Worm (Caenorhabditis elegans) whole organism, L4 larva: Measurements from ENCODE around the gene EGAP1.5.

Source experiments
- F49E8.2 ChIP-seq: sonication (generic microtip); optimal IDR thresholded peaks from 2 replicates; lab custom pipeline; 2016; ENCODE audit warnings: missing compliant biosample characterization, mild to moderate bottlenecking, missing genetic modification characterization, borderline replicate concordance
- T26A8.4 ChIP-seq: fragments of 200-800 bp; sonication (Bioruptor generic); IDR thresholded peaks from 2 replicates; pipeline ENCODE4 v1.3.6; 2022; ENCODE audit warnings: missing genetic modification characterization, missing compliant biosample characterization
- Y105C5A.15 ChIP-seq: fragments of 200-800 bp; sonication (Bioruptor generic); IDR thresholded peaks from 2 replicates; pipeline ENCODE4 v1.3.6; 2022; ENCODE audit warnings: missing genetic modification characterization, missing compliant biosample characterization
- Y5F2A.4 ChIP-seq: fragments of 200-800 bp; sonication (Bioruptor generic); optimal IDR thresholded peaks from 2 replicates; lab custom pipeline; 2018; ENCODE audit warnings: mild to moderate bottlenecking, missing genetic modification characterization, missing compliant biosample characterization
- Y75B8A.6 ChIP-seq: fragments of 200-800 bp; sonication (Bioruptor generic); IDR thresholded peaks from 2 replicates; pipeline ENCODE4 v1.3.6; 2022; ENCODE audit warnings: missing genetic modification reagents, missing genetic modification characterization, missing compliant biosample characterization
- aha-1 ChIP-seq: fragments of 150-350 bp; peaks from one replicate; lab custom pipeline; 2014; ENCODE audit warnings: missing biosample characterization, missing genetic modification characterization
- aly-2 ChIP-seq: sonication (generic microtip); optimal IDR thresholded peaks from 2 replicates; lab custom pipeline; 2018; ENCODE audit warnings: missing biosample characterization, missing genetic modification characterization
- ctbp-1 ChIP-seq: fragments of 200-800 bp; sonication (Bioruptor generic); IDR thresholded peaks from 2 replicates; pipeline ENCODE4 v1.3.6; 2022; ENCODE audit warnings: missing genetic modification reagents, missing genetic modification characterization, missing compliant biosample characterization
- daf-16 ChIP-seq, 3 experiments: sonication (generic microtip); optimal IDR thresholded peaks; 2 replicates each; lab custom pipeline; 2016 to 2017; ENCODE audit warnings: missing genetic modification characterization in 3 of 3, missing genetic modification reagents in 3 of 3, mild to moderate bottlenecking in 2 of 3, missing compliant biosample characterization in 2 of 3, missing biosample characterization in 1 of 3, moderate library complexity in 1 of 3
- dpl-1 ChIP-seq: fragments of 150-350 bp; optimal IDR thresholded peaks from 2 replicates; lab custom pipeline; 2014; ENCODE audit warnings: missing biosample characterization, missing genetic modification reagents, missing genetic modification characterization
- egl-27 ChIP-seq: sonication (generic microtip); optimal IDR thresholded peaks from 3 replicates; lab custom pipeline; 2017; ENCODE audit warnings: missing biosample characterization, missing genetic modification reagents, missing genetic modification characterization
- egl-43 ChIP-seq: fragments of 200-800 bp; sonication (Bioruptor generic); IDR thresholded peaks from 2 replicates; pipeline ENCODE4 v1.3.6; 2022; ENCODE audit warnings: missing genetic modification reagents, missing genetic modification characterization, missing compliant biosample characterization
- gei-8 ChIP-seq: fragments of 200-800 bp; sonication (Bioruptor generic); optimal IDR thresholded peaks from 2 replicates; lab custom pipeline; 2018; ENCODE audit warnings: mild to moderate bottlenecking, missing genetic modification characterization, missing compliant biosample characterization
- hlh-11 ChIP-seq: fragments of 200-800 bp; sonication (Bioruptor generic); optimal IDR thresholded peaks from 2 replicates; lab custom pipeline; 2018; ENCODE audit warnings: mild to moderate bottlenecking, missing genetic modification characterization, missing compliant biosample characterization
- hlh-30 ChIP-seq: sonication (generic microtip); optimal IDR thresholded peaks from 2 replicates; lab custom pipeline; 2017; ENCODE audit warnings: antibody characterized with exemption, mild to moderate bottlenecking, missing genetic modification characterization, missing compliant biosample characterization; ENCODE audit not compliant: insufficient read depth
- hmg-1.1 ChIP-seq: fragments of 200-800 bp; sonication (Bioruptor generic); IDR thresholded peaks from 2 replicates; pipeline ENCODE4 v1.3.6; 2022; ENCODE audit warnings: missing genetic modification reagents, missing genetic modification characterization, missing compliant biosample characterization
- lim-7 ChIP-seq: fragments of 200-800 bp; sonication (Bioruptor generic); IDR thresholded peaks from 2 replicates; pipeline ENCODE4 v1.3.6; 2022; ENCODE audit warnings: missing genetic modification characterization, missing compliant biosample characterization
- lin-1 ChIP-seq: fragments of 200-800 bp; sonication (Bioruptor generic); IDR thresholded peaks from 2 replicates; pipeline ENCODE4 v1.3.6; 2022; ENCODE audit warnings: missing genetic modification reagents, missing genetic modification characterization, missing compliant biosample characterization
- lin-29 ChIP-seq: fragments of 200-800 bp; sonication (Bioruptor generic); IDR thresholded peaks from 2 replicates; pipeline ENCODE4 v1.3.6; 2022; ENCODE audit warnings: missing genetic modification reagents, missing genetic modification characterization, missing compliant biosample characterization
- madf-5 ChIP-seq, 2 experiments: fragments of 200-800 bp; sonication (Bioruptor generic); IDR thresholded peaks; 2 replicates each; pipeline ENCODE4 v1.3.6; 2022; ENCODE audit warnings: missing compliant biosample characterization in 2 of 2, missing genetic modification characterization in 2 of 2
- madf-9 ChIP-seq: fragments of 200-800 bp; sonication (Bioruptor generic); conservative IDR thresholded peaks from 2 replicates; pipeline ENCODE4 v1.3.6; 2022; ENCODE audit warnings: missing genetic modification reagents, missing genetic modification characterization, missing compliant biosample characterization
- mdl-1 ChIP-seq, 2 experiments: fragments of 150-350 bp in 1 of 2; sonication (generic microtip) in 1 of 2; optimal IDR thresholded peaks; 2 replicates each; lab custom pipeline; 2014 to 2017; ENCODE audit warnings: missing biosample characterization in 2 of 2, missing genetic modification characterization in 2 of 2
- mdt-29 ChIP-seq: fragments of 200-800 bp; sonication (Bioruptor generic); IDR thresholded peaks from 2 replicates; pipeline ENCODE4 v1.3.6; 2022; ENCODE audit warnings: missing genetic modification reagents, missing genetic modification characterization, missing compliant biosample characterization
- mep-1 ChIP-seq: fragments of 150-350 bp; sonication (generic microtip); optimal IDR thresholded peaks from 3 replicates; lab custom pipeline; 2014; ENCODE audit warnings: missing biosample characterization, missing genetic modification characterization
- mes-2 ChIP-seq: sonication (generic microtip); optimal IDR thresholded peaks from 2 replicates; lab custom pipeline; 2016; ENCODE audit warnings: missing genotype, mild to moderate bottlenecking, missing genetic modification characterization, missing compliant biosample characterization; ENCODE audit not compliant: poor library complexity, severe bottlenecking
- mxl-2 ChIP-seq: fragments of 200-800 bp; sonication (Bioruptor generic); conservative IDR thresholded peaks from 2 replicates; pipeline ENCODE4 v1.3.6; 2022; ENCODE audit warnings: missing genetic modification reagents, missing genetic modification characterization, missing compliant biosample characterization
- mxl-3 ChIP-seq: fragments of 200-800 bp; sonication (Bioruptor generic); optimal IDR thresholded peaks from 2 replicates; lab custom pipeline; 2018; ENCODE audit warnings: mild to moderate bottlenecking, missing genetic modification characterization, missing compliant biosample characterization
- nhr-10 ChIP-seq: fragments of 150-350 bp; optimal IDR thresholded peaks from 2 replicates; lab custom pipeline; 2014; ENCODE audit warnings: missing biosample characterization, missing genetic modification characterization
- nhr-237 ChIP-seq: sonication (generic microtip); optimal IDR thresholded peaks from 2 replicates; lab custom pipeline; 2017; ENCODE audit warnings: missing biosample characterization, missing genetic modification characterization
- nhr-25 ChIP-seq: sonication (generic microtip); optimal IDR thresholded peaks from 2 replicates; lab custom pipeline; 2017; ENCODE audit warnings: missing genetic modification characterization, mild to moderate bottlenecking, missing compliant biosample characterization, antibody characterized with exemption, moderate library complexity, borderline replicate concordance; ENCODE audit not compliant: insufficient read depth
- nhr-28 ChIP-seq: fragments of 150-350 bp; optimal IDR thresholded peaks from 2 replicates; lab custom pipeline; 2014; ENCODE audit warnings: missing biosample characterization, missing genetic modification characterization
- nhr-42 ChIP-seq: fragments of 200-800 bp; sonication (Bioruptor generic); IDR thresholded peaks from 2 replicates; pipeline ENCODE4 v1.3.6; 2022; ENCODE audit warnings: missing genetic modification characterization, missing compliant biosample characterization
- nhr-48 ChIP-seq: sonication (generic microtip); optimal IDR thresholded peaks from 2 replicates; lab custom pipeline; 2016; ENCODE audit warnings: mild to moderate bottlenecking, missing genetic modification characterization, missing compliant biosample characterization
- nhr-6 ChIP-seq: fragments of 150-350 bp; optimal IDR thresholded peaks from 2 replicates; lab custom pipeline; 2014; ENCODE audit warnings: missing biosample characterization, missing genetic modification characterization
- nhr-77 ChIP-seq: fragments of 150-350 bp; optimal IDR thresholded peaks from 2 replicates; lab custom pipeline; 2014; ENCODE audit warnings: missing biosample characterization, missing genetic modification characterization
- php-3 ChIP-seq: fragments of 200-800 bp; sonication (Bioruptor generic); IDR thresholded peaks from 2 replicates; pipeline ENCODE4 v1.3.6; 2022; ENCODE audit warnings: missing genetic modification reagents, missing genetic modification characterization, missing compliant biosample characterization
- pqm-1 ChIP-seq: sonication (generic microtip); optimal IDR thresholded peaks from 2 replicates; lab custom pipeline; 2017; ENCODE audit warnings: missing biosample characterization, missing genetic modification characterization
- rbr-2 ChIP-seq: sonication (generic microtip); optimal IDR thresholded peaks from 2 replicates; lab custom pipeline; 2016; ENCODE audit warnings: missing genotype, missing genetic modification characterization, missing compliant biosample characterization
- skn-1 ChIP-seq: fragments of 150-350 bp; optimal IDR thresholded peaks from 2 replicates; lab custom pipeline; 2014; ENCODE audit warnings: missing biosample characterization, missing genetic modification characterization
- spr-3 ChIP-seq: fragments of 200-800 bp; sonication (Bioruptor generic); optimal IDR thresholded peaks from 2 replicates; lab custom pipeline; 2018; ENCODE audit warnings: mild to moderate bottlenecking, missing genetic modification characterization, missing compliant biosample characterization
- unc-62 ChIP-seq, 3 experiments: fragments of 150-350 bp in 1 of 3; sonication (generic microtip); optimal IDR thresholded peaks in 2 of 3; peaks in 1 of 3; 1 replicate in 1 of 3; 2 replicates in 2 of 3; lab custom pipeline; 2014 to 2017; ENCODE audit warnings: missing biosample characterization in 3 of 3, missing genetic modification characterization in 3 of 3, missing genetic modification reagents in 3 of 3, missing genotype in 1 of 3
- zfp-2 ChIP-seq: sonication (generic microtip); optimal IDR thresholded peaks from 2 replicates; lab custom pipeline; 2016; ENCODE audit warnings: mild to moderate bottlenecking, missing genetic modification characterization, missing compliant biosample characterization
- zfp-3 ChIP-seq: fragments of 200-800 bp; sonication (Bioruptor generic); conservative IDR thresholded peaks from 2 replicates; pipeline ENCODE4 v1.3.6; 2022; ENCODE audit warnings: missing genetic modification reagents, missing genetic modification characterization, missing compliant biosample characterization
- zip-2 ChIP-seq: fragments of 150-350 bp; optimal IDR thresholded peaks from 2 replicates; lab custom pipeline; 2014; ENCODE audit warnings: missing biosample characterization, missing genetic modification characterization

The EGAP1.5 gene

ce11 chrIII:5950756-5951345, 19.3 kb downstream of the EGAP1.5 start:
- TF ChIP-seq mxl-3 (GFP tag; lab: Kevin White, UChicago) (no peak), madf-5 (GFP tag; IDR thresholded peaks at IDR 0.05; lab: Robert Waterston, UW) (0 out of 4 replicates have a peak, but pooled peaks have one; percentile 25 to 49), hlh-11 (peak; percentile 42), nhr-237 (tag; lab: Kevin White, UChicago) (no peak), php-3 (GFP tag; lab: Robert Waterston, UW) (peak; percentile 14; the same call in 1 of the 2 replicates), daf-16 (GFP tag; optimal IDR thresholded peaks at IDR 0.05; lab: Kevin White, UChicago) (no peak), daf-16 (tag; optimal IDR thresholded peaks at IDR 0.05; lab: Kevin White, UChicago) (peak; percentile 55), ctbp-1 (no peak), nhr-28 (peak; percentile 8), hmg-1.1 (GFP tag; lab: Robert Waterston, UW) (peak; percentile 26; the same call in 1 of the 2 replicates), nhr-48 (no peak), zip-2 (tag; lab: Kevin White, UChicago) (no peak), aly-2 (tag; lab: Kevin White, UChicago) (no peak), pqm-1 (peak; percentile 12), nhr-42 (GFP tag; lab: Robert Waterston, UW) (no peak), T26A8.4 (GFP tag; lab: Robert Waterston, UW) (no peak), mes-2 (tag; lab: Kevin White, UChicago) (peak; percentile 32), zfp-2 (tag; lab: Kevin White, UChicago) (no peak), lin-1 (GFP tag; lab: Robert Waterston, UW) (0 out of 2 replicates have a peak, but pooled peaks have one; percentile 20), unc-62 (GFP tag; optimal IDR thresholded peaks at IDR 0.05 in 1 of 2; lab: Kevin White, UChicago) (peak in 1 of 2 experiments; percentile 93), unc-62 (tag; optimal IDR thresholded peaks at IDR 0.05; lab: Kevin White, UChicago) (no peak), madf-9 (GFP tag; lab: Robert Waterston, UW) (no peak), hlh-30 (tag; lab: Kevin White, UChicago) (peak; percentile 15), mxl-2 (no peak), dpl-1 (GFP tag; lab: Kevin White, UChicago) (no peak)
- TF ChIP-seq, all 104 proteins: peak for 11

- TF ChIP-seq mdl-1 (tag; optimal IDR thresholded peaks at IDR 0.05; lab: Kevin White, UChicago): peak in 1 of 2 experiments; percentile 42
- TF ChIP-seq nhr-42 (GFP tag; lab: Robert Waterston, UW): peak; percentile 28; the same call in 1 of the 2 replicates
- peak; percentile 88 for TF ChIP-seq hlh-30 (tag; lab: Kevin White, UChicago)
- 0 out of 2 replicates have a peak, but pooled peaks have one; percentile 31 for TF ChIP-seq lim-7 (GFP tag; lab: Robert Waterston, UW)
- peak; percentile 12 for TF ChIP-seq nhr-25 (tag; lab: Kevin White, UChicago)
- TF ChIP-seq hmg-1.1 (GFP tag; lab: Robert Waterston, UW): no peak
- no peak for TF ChIP-seq Y5F2A.4 (GFP tag; lab: Kevin White, UChicago)
- no peak for TF ChIP-seq egl-43
- TF ChIP-seq F49E8.2: no peak
- no peak for TF ChIP-seq Y75B8A.6 (GFP tag; lab: Robert Waterston, UW)
- no peak for TF ChIP-seq lin-29 (GFP tag; lab: Robert Waterston, UW)
- TF ChIP-seq gei-8 (GFP tag; lab: Kevin White, UChicago): no peak
- 0 out of 2 replicates have a peak, but pooled peaks have one; percentile 7 for TF ChIP-seq Y105C5A.15
- peak in 1 of 2 experiments; percentile 68 for TF ChIP-seq unc-62 (GFP tag; optimal IDR thresholded peaks at IDR 0.05 in 1 of 2; lab: Kevin White, UChicago)
- no peak for TF ChIP-seq unc-62 (tag; optimal IDR thresholded peaks at IDR 0.05; lab: Kevin White, UChicago)
- TF ChIP-seq daf-16 (GFP tag; optimal IDR thresholded peaks at IDR 0.05; lab: Kevin White, UChicago): no peak
- TF ChIP-seq daf-16 (tag; optimal IDR thresholded peaks at IDR 0.05; lab: Kevin White, UChicago): no peak
- TF ChIP-seq nhr-6 (tag; lab: Kevin White, UChicago): no peak
- TF ChIP-seq spr-3 (GFP tag; lab: Kevin White, UChicago): no peak
- TF ChIP-seq mep-1 (tag; lab: Kevin White, UChicago): peak; percentile 15
- no peak for TF ChIP-seq mdt-29 (GFP tag; lab: Robert Waterston, UW)
- TF ChIP-seq nhr-10 (tag; lab: Kevin White, UChicago): peak; percentile 25
- TF ChIP-seq madf-9 (GFP tag; lab: Robert Waterston, UW): no peak
- TF ChIP-seq skn-1 (tag; lab: Kevin White, UChicago): no peak
- no peak for TF ChIP-seq egl-27 (tag; lab: Kevin White, UChicago)
- peak; percentile 15 for TF ChIP-seq aha-1 (tag; lab: Kevin White, UChicago)
- TF ChIP-seq rbr-2 (tag; lab: Kevin White, UChicago): no peak
- no peak for TF ChIP-seq mes-2 (tag; lab: Kevin White, UChicago)
- no peak for TF ChIP-seq nhr-48
- no peak for TF ChIP-seq zfp-3 (GFP tag; lab: Robert Waterston, UW)
- TF ChIP-seq nhr-77 (tag; lab: Kevin White, UChicago): no peak
- no peak for TF ChIP-seq mxl-3 (GFP tag; lab: Kevin White, UChicago)
These were observed 20.3 kb downstream of the EGAP1.5 start for ce11 chrIII:5951589-5952378.
